Fruit fly (Drosophila melanogaster) whole organism, embryonic: ENCODE measurements around the gene gammaTub37C.

Source experiments
- Bteb2 ChIP-seq: fragments of 200-800 bp; sonication (Bioruptor generic); optimal IDR thresholded peaks from 2 replicates; lab custom pipeline; 2016; ENCODE audit warnings: missing biosample characterization, missing genetic modification characterization
- CG10431 ChIP-seq: fragments of 200-800 bp; sonication (Bioruptor generic); optimal IDR thresholded peaks from 3 replicates; lab custom pipeline; 2018; ENCODE audit warnings: missing biosample characterization, mild to moderate bottlenecking, missing genetic modification characterization
- CG11085 ChIP-seq: fragments of 200-800 bp; sonication (Bioruptor generic); IDR thresholded peaks from 2 replicates; pipeline ENCODE4 v1.3.6; 2022; ENCODE audit warnings: missing biosample characterization, missing genetic modification characterization
- CG1233 ChIP-seq: fragments of 200-800 bp; sonication (Bioruptor generic); optimal IDR thresholded peaks from 4 replicates; lab custom pipeline; 2018; ENCODE audit warnings: missing biosample characterization, mild to moderate bottlenecking, missing genetic modification characterization
- CG13123 ChIP-seq: fragments of 200-800 bp; sonication (Bioruptor generic); optimal IDR thresholded peaks from 2 replicates; lab custom pipeline; 2016; ENCODE audit warnings: missing biosample characterization, missing genetic modification characterization
- CG13775 ChIP-seq: fragments of 200-800 bp; sonication (Bioruptor generic); optimal IDR thresholded peaks from 3 replicates; lab custom pipeline; 2017; ENCODE audit warnings: missing biosample characterization, mild to moderate bottlenecking, missing genetic modification characterization
- CG14710 ChIP-seq: fragments of 200-800 bp; sonication (Bioruptor generic); optimal IDR thresholded peaks from 3 replicates; lab custom pipeline; 2019; ENCODE audit warnings: missing biosample characterization, mild to moderate bottlenecking, missing genetic modification characterization, moderate library complexity
- CG15514 ChIP-seq: fragments of 200-800 bp; sonication (Bioruptor generic); optimal IDR thresholded peaks from 3 replicates; lab custom pipeline; 2017; ENCODE audit warnings: missing biosample characterization, missing genetic modification characterization, mild to moderate bottlenecking, moderate library complexity, missing genetic modification reagents
- CG17359 ChIP-seq: fragments of 200-800 bp; sonication (Bioruptor generic); optimal IDR thresholded peaks from 3 replicates; lab custom pipeline; 2018; ENCODE audit warnings: missing biosample characterization, mild to moderate bottlenecking, missing genetic modification characterization, moderate library complexity
- CG18011 ChIP-seq: fragments of 200-800 bp; sonication (Bioruptor generic); optimal IDR thresholded peaks from 2 replicates; lab custom pipeline; 2017; ENCODE audit warnings: missing biosample characterization, missing genetic modification characterization, mild to moderate bottlenecking, moderate library complexity, missing genotype
- CG18262 ChIP-seq: fragments of 200-800 bp; optimal IDR thresholded peaks from 3 replicates; lab custom pipeline; 2019; ENCODE audit warnings: missing biosample characterization, mild to moderate bottlenecking, missing genetic modification characterization, moderate library complexity
- CG18764 ChIP-seq: fragments of 200-800 bp; sonication (Bioruptor generic); optimal IDR thresholded peaks from 3 replicates; lab custom pipeline; 2016; ENCODE audit warnings: missing biosample characterization, missing genetic modification characterization
- CG2116 ChIP-seq: fragments of 200-800 bp; sonication (Bioruptor generic); optimal IDR thresholded peaks from 3 replicates; lab custom pipeline; 2018; ENCODE audit warnings: missing biosample characterization, mild to moderate bottlenecking, missing genetic modification characterization
- CG31388 ChIP-seq: fragments of 200-800 bp; sonication (Bioruptor generic); optimal IDR thresholded peaks from 2 replicates; lab custom pipeline; 2016; ENCODE audit warnings: missing biosample characterization, missing genetic modification characterization
- CG3163 ChIP-seq: fragments of 200-800 bp; sonication (Bioruptor generic); optimal IDR thresholded peaks from 3 replicates; lab custom pipeline; 2016; ENCODE audit warnings: missing biosample characterization, missing genetic modification characterization
- CG42726 ChIP-seq: fragments of 200-800 bp; sonication (Bioruptor generic); IDR thresholded peaks from 2 replicates; pipeline ENCODE4 v1.3.6; 2022; ENCODE audit warnings: missing biosample characterization, missing genetic modification characterization; ENCODE audit not compliant: partially characterized antibody
- CG4328 ChIP-seq: fragments of 200-800 bp; sonication (Bioruptor generic); optimal IDR thresholded peaks from 3 replicates; lab custom pipeline; 2017; ENCODE audit warnings: missing biosample characterization, missing genetic modification reagents, missing genetic modification characterization
- CG5180 ChIP-seq: fragments of 200-800 bp; sonication (Bioruptor generic); optimal IDR thresholded peaks from 3 replicates; lab custom pipeline; 2017; ENCODE audit warnings: missing biosample characterization, missing genetic modification characterization, mild to moderate bottlenecking, moderate library complexity, missing genetic modification reagents
- CG6813 ChIP-seq: fragments of 200-800 bp; sonication (Bioruptor generic); optimal IDR thresholded peaks from 2 replicates; lab custom pipeline; 2017; ENCODE audit warnings: missing biosample characterization, missing genetic modification characterization, mild to moderate bottlenecking, moderate library complexity, missing genetic modification reagents
- CG7372 ChIP-seq: fragments of 200-800 bp; sonication (Bioruptor generic); IDR thresholded peaks from 2 replicates; pipeline ENCODE4 v1.3.6; 2022; ENCODE audit warnings: missing biosample characterization, missing genetic modification characterization
- CG9817 ChIP-seq: fragments of 200-800 bp; sonication (Bioruptor generic); optimal IDR thresholded peaks from 2 replicates; lab custom pipeline; 2018; ENCODE audit warnings: missing biosample characterization, mild to moderate bottlenecking, missing genetic modification characterization, moderate library complexity
- Dbx ChIP-seq: fragments of 200-800 bp; sonication (Bioruptor generic); IDR thresholded peaks from 3 replicates; pipeline ENCODE4 v1.3.6; 2022; ENCODE audit warnings: missing biosample characterization, missing genetic modification characterization
- Ets97D ChIP-seq: fragments of 200-800 bp; sonication (Bioruptor generic); optimal IDR thresholded peaks from 3 replicates; lab custom pipeline; 2016; ENCODE audit warnings: missing biosample characterization, missing genetic modification characterization
- H15 ChIP-seq: fragments of 200-800 bp; sonication (Bioruptor generic); IDR thresholded peaks from 3 replicates; pipeline ENCODE4 v1.3.6; 2022; ENCODE audit warnings: missing biosample characterization, missing genetic modification characterization
- Hr3 ChIP-seq: fragments of 200-800 bp; sonication (Bioruptor generic); optimal IDR thresholded peaks from 3 replicates; lab custom pipeline; 2016; ENCODE audit warnings: missing biosample characterization, missing genetic modification characterization
- Lhr ChIP-seq: fragments of 200-800 bp; sonication (Bioruptor generic); optimal IDR thresholded peaks from 3 replicates; lab custom pipeline; 2017; ENCODE audit warnings: mild to moderate bottlenecking, missing biosample characterization, missing genetic modification reagents, missing genetic modification characterization
- Meics ChIP-seq: fragments of 200-800 bp; sonication (Bioruptor generic); optimal IDR thresholded peaks from 2 replicates; lab custom pipeline; 2017; ENCODE audit warnings: missing biosample characterization, mild to moderate bottlenecking, missing genetic modification characterization
- Ptx1 ChIP-seq: fragments of 200-800 bp; sonication (Bioruptor generic); IDR thresholded peaks from 2 replicates; pipeline ENCODE4 v1.3.6; 2022; ENCODE audit warnings: missing biosample characterization, missing genetic modification characterization
- Taf1 ChIP-seq: fragments of 200-800 bp; sonication (Bioruptor generic); IDR thresholded peaks from 2 replicates; pipeline ENCODE4 v1.3.6; 2022; ENCODE audit warnings: missing biosample characterization, missing genetic modification characterization
- Xrp1 ChIP-seq: fragments of 200-800 bp; sonication (Bioruptor generic); IDR thresholded peaks from 2 replicates; pipeline ENCODE4 v1.3.6; 2022; ENCODE audit warnings: missing biosample characterization, missing genetic modification characterization
- ash1 ChIP-seq: fragments of 200-800 bp; sonication (Bioruptor generic); optimal IDR thresholded peaks from 2 replicates; lab custom pipeline; 2018; ENCODE audit warnings: missing biosample characterization, mild to moderate bottlenecking, missing genetic modification characterization
- bab2 ChIP-seq: fragments of 200-800 bp; sonication (Bioruptor generic); optimal IDR thresholded peaks from 2 replicates; lab custom pipeline; 2016; ENCODE audit warnings: missing biosample characterization, missing genetic modification characterization
- bsh ChIP-seq, 2 experiments: fragments of 200-800 bp; sonication (Bioruptor generic); optimal IDR thresholded peaks; 2 replicates each; lab custom pipeline; 2017 to 2018; ENCODE audit warnings: mild to moderate bottlenecking in 2 of 2, missing biosample characterization in 2 of 2, missing genetic modification characterization in 2 of 2, moderate library complexity in 1 of 2
- dimm ChIP-seq: fragments of 200-800 bp; sonication (Bioruptor generic); IDR thresholded peaks from 2 replicates; pipeline ENCODE4 v1.3.6; 2022; ENCODE audit warnings: missing biosample characterization, missing genetic modification characterization
- ems ChIP-seq: fragments of 200-800 bp; sonication (Bioruptor generic); optimal IDR thresholded peaks from 3 replicates; lab custom pipeline; 2016; ENCODE audit warnings: missing biosample characterization, missing genetic modification characterization
- esg ChIP-seq: fragments of 200-800 bp; sonication (Bioruptor generic); conservative IDR thresholded peaks from 2 replicates; pipeline ENCODE4 v1.3.6; 2022; ENCODE audit warnings: missing biosample characterization, missing genetic modification characterization
- ewg ChIP-seq: fragments of 200-800 bp; sonication (Bioruptor generic); optimal IDR thresholded peaks from 3 replicates; lab custom pipeline; 2017; ENCODE audit warnings: mild to moderate bottlenecking, missing biosample characterization, missing genetic modification reagents, missing genetic modification characterization
- grn ChIP-seq: fragments of 200-800 bp; sonication (Bioruptor generic); optimal IDR thresholded peaks from 3 replicates; lab custom pipeline; 2017; ENCODE audit warnings: missing biosample characterization, missing genetic modification characterization
- kay ChIP-seq: fragments of 200-800 bp; sonication (Bioruptor generic); optimal IDR thresholded peaks from 2 replicates; lab custom pipeline; 2016; ENCODE audit warnings: missing biosample characterization, missing genetic modification characterization
- lilli ChIP-seq: fragments of 200-800 bp; sonication (Bioruptor generic); optimal IDR thresholded peaks from 3 replicates; lab custom pipeline; 2016; ENCODE audit warnings: missing biosample characterization, missing genetic modification characterization
- pum ChIP-seq: fragments of 200-800 bp; sonication (Bioruptor generic); optimal IDR thresholded peaks from 2 replicates; lab custom pipeline; 2016; ENCODE audit warnings: missing biosample characterization, missing genetic modification characterization
- shn ChIP-seq: fragments of 200-800 bp; sonication (Bioruptor generic); optimal IDR thresholded peaks from 3 replicates; lab custom pipeline; 2016; ENCODE audit warnings: missing biosample characterization, missing genetic modification characterization
- ssp ChIP-seq: fragments of 200-800 bp; sonication (Bioruptor generic); IDR thresholded peaks from 2 replicates; pipeline ENCODE4 v1.3.6; 2022; ENCODE audit warnings: missing biosample characterization, missing genetic modification characterization
- tx ChIP-seq: fragments of 200-800 bp; sonication (Bioruptor generic); optimal IDR thresholded peaks from 2 replicates; lab custom pipeline; 2016; ENCODE audit warnings: missing biosample characterization, missing genetic modification characterization
- wdn ChIP-seq: fragments of 200-800 bp; sonication (Bioruptor generic); IDR thresholded peaks from 2 replicates; pipeline ENCODE4 v1.3.6; 2022; ENCODE audit warnings: missing biosample characterization, missing genetic modification characterization
- wek ChIP-seq: fragments of 200-800 bp; sonication (Bioruptor generic); optimal IDR thresholded peaks from 3 replicates; lab custom pipeline; 2018; ENCODE audit warnings: missing biosample characterization, mild to moderate bottlenecking, missing genetic modification characterization, moderate library complexity

gammaTub37C gene

DNA sequence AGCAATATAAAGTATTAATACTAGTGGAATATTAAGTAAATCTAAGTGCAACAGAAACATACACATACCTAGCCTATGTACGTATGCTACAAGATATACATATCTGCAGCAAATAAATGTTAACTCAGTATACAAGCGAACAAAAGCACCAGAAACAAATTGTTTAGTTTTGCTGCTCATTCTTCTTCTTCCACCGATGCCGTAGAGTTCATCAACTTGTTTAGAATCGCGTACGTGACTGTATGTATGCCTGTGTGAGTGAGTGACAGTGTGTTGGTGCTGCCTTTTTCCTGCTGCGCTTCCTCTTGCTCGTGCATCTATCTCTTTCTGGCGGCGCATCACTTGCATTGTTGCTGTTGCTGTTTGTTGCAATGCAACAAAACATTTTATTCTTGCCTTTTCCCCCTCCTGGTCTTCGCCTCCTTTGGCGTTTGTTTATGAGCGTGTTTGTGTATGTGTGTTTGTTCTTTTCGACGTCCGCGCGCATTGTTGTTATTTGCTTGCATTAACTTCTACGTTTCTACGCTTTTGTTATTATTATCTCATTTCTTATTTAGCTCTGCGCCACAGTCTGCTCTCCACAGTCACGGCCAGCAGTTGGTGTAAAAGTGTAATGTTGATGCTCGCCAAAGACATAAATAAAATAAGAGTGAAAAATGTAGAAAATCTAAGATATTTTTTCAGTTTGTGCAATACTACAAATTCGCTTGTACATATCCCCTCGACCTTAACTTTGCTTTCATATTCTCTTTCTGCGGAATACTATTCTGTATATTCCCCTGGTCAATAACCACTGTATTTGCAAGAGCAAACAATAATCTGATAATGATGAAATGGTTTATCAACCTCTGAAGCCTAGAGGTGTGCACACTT, 26.6 kb downstream of the gammaTub37C start (continued):
- TF ChIP-seq grn (GFP tag; lab: Kevin White, UChicago) (peak; percentile 40), Ptx1 (0 out of 2 replicates have a peak, but pooled peaks have one; percentile 19), CG7372 (0 out of 2 replicates have a peak, but pooled peaks have one; percentile 36), CG2116 (GFP tag; lab: Kevin White, UChicago) (peak; percentile 33), lilli (GFP tag; lab: Kevin White, UChicago) (peak; percentile 53), CG18011 (GFP tag; lab: Kevin White, UChicago) (no peak), CG18764 (no peak), wek (GFP tag; lab: Kevin White, UChicago) (peak; percentile 16), CG31388 (GFP tag; lab: Kevin White, UChicago) (no peak), CG1233 (no peak), H15 (peak; percentile 30; the same call in 1 of the 3 replicates), CG18262 (tag; lab: Kevin White, UChicago) (peak; percentile 49), CG6813 (GFP tag; lab: Kevin White, UChicago) (peak; percentile 51), pum (GFP tag; lab: Kevin White, UChicago) (peak; percentile 39), CG5180 (GFP tag; lab: Kevin White, UChicago) (peak; percentile 19), CG17359 (tag; lab: Kevin White, UChicago) (peak; percentile 52), shn (GFP tag; lab: Kevin White, UChicago) (peak; percentile 27), Dbx (GFP tag; lab: Robert Waterston, UW) (peak; percentile 10; the same call in 1 of the 3 replicates), CG9817 (tag; lab: Kevin White, UChicago) (peak; percentile 19), tx (GFP tag; lab: Kevin White, UChicago) (no peak), CG15514 (GFP tag; lab: Kevin White, UChicago) (peak; percentile 14)
- TF ChIP-seq, all 482 proteins: peak for 174

DNA sequence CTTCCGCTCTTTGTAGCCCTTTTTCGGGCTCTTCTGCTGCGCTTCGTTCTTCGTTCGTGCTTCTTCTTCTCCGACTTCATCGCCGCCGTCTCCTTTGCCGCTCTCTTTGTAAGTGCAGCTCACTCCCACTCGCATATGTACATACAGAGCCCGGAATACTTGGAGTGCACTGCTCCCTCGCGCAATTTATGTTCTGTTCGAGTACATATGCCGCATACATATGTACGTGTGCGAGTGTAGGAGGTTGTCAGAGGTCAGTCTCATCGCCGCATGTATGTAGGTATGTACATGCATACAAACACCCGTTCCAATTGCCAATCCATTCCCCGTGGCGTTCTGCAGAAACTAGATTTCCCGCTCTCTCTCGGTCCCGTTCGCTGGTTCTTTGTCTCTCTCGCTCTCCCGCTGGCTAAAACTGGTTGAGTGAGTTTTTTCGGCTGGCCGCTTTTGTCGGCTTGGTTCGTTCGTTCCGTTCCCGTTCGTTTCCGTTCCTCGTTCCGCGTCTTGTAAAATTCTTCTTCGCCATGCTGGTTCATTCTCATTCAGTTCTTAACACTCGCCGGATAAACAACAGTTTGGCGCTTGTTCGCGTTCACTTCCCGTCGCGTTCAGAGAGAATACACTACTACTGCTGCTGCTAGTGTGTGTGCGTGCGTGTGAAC, 27.4 kb downstream of the gammaTub37C start:
- TF ChIP-seq ems (no peak), CG13123 (GFP tag; lab: Kevin White, UChicago) (no peak), bsh (GFP tag; optimal IDR thresholded peaks at IDR 0.05; lab: Kevin White, UChicago) (peak in 1 of 2 experiments; percentile 37), Meics (peak; percentile 46), CG18262 (tag; lab: Kevin White, UChicago) (peak; percentile 6), dimm (GFP tag; lab: Robert Waterston, UW) (no peak), bab2 (GFP tag; lab: Kevin White, UChicago) (no peak), Ets97D (no peak), CG10431 (GFP tag; lab: Kevin White, UChicago) (peak; percentile 20), ash1 (GFP tag; lab: Kevin White, UChicago) (peak; percentile 76), Hr3 (no peak), CG11085 (GFP tag; lab: Robert Waterston, UW) (no peak), CG13775 (GFP tag; lab: Kevin White, UChicago) (no peak), esg (GFP tag; lab: Robert Waterston, UW) (no peak), Lhr (GFP tag; lab: Kevin White, UChicago) (no peak), CG14710 (tag; lab: Kevin White, UChicago) (no peak), kay (GFP tag; lab: Kevin White, UChicago) (no peak), Bteb2 (GFP tag; lab: Kevin White, UChicago) (peak; percentile 44), wdn (GFP tag; lab: Robert Waterston, UW) (no peak), CG42726 (GFP tag; lab: Robert Waterston, UW) (peak; percentile 75; the same call in 1 of the 2 replicates), ssp (GFP tag; lab: Robert Waterston, UW) (no peak), ewg (GFP tag; lab: Kevin White, UChicago) (no peak), CG4328 (GFP tag; lab: Kevin White, UChicago) (no peak), Xrp1 (GFP tag; lab: Robert Waterston, UW) (no peak), tx (GFP tag; lab: Kevin White, UChicago) (no peak), Taf1 (GFP tag; lab: Robert Waterston, UW) (no peak), CG3163 (no peak), lilli (GFP tag; lab: Kevin White, UChicago) (no peak)
